Worm (Caenorhabditis elegans) whole organism, young adult: Measurements from ENCODE around the gene K12H4.6.

Experiments
- B0035.1 ChIP-seq: sonication (generic microtip); optimal IDR thresholded peaks from 2 replicates; lab custom pipeline; 2016; ENCODE audit warnings: missing genetic modification characterization, mild to moderate bottlenecking, missing compliant biosample characterization, missing genotype, missing genetic modification reagents
- C06A6.2 ChIP-seq: fragments of 200-800 bp; sonication (Bioruptor generic); conservative IDR thresholded peaks from 2 replicates; pipeline ENCODE4 v1.3.6; 2022; ENCODE audit warnings: missing genetic modification characterization, missing compliant biosample characterization
- C17E4.6 ChIP-seq: fragments of 200-800 bp; sonication (Bioruptor generic); IDR thresholded peaks from 2 replicates; pipeline ENCODE4 v1.3.6; 2022; ENCODE audit warnings: missing genetic modification reagents, missing genetic modification characterization, missing compliant biosample characterization
- D2030.7 ChIP-seq: fragments of 200-800 bp; sonication (Bioruptor generic); IDR thresholded peaks from 2 replicates; pipeline ENCODE4 v1.3.6; 2022; ENCODE audit warnings: missing genetic modification reagents, missing genetic modification characterization, missing compliant biosample characterization
- F57A8.1 ChIP-seq: fragments of 200-800 bp; sonication (Bioruptor generic); optimal IDR thresholded peaks from 2 replicates; lab custom pipeline; 2018; ENCODE audit warnings: mild to moderate bottlenecking, missing genetic modification characterization, moderate library complexity, missing compliant biosample characterization
- K12H6.12 ChIP-seq: fragments of 200-800 bp; sonication (Bioruptor generic); optimal IDR thresholded peaks from 2 replicates; lab custom pipeline; 2018; ENCODE audit warnings: mild to moderate bottlenecking, missing genetic modification characterization, missing compliant biosample characterization
- Y67H2A.10 ChIP-seq: fragments of 200-800 bp; sonication (Bioruptor generic); conservative IDR thresholded peaks from 2 replicates; pipeline ENCODE4 v1.3.6; 2022; ENCODE audit warnings: missing genetic modification reagents, missing genetic modification characterization, missing compliant biosample characterization
- Y79H2A.3 ChIP-seq: fragments of 200-800 bp; sonication (Bioruptor generic); conservative IDR thresholded peaks from 2 replicates; pipeline ENCODE4 v1.3.6; 2022; ENCODE audit warnings: missing genetic modification reagents, missing genetic modification characterization, missing compliant biosample characterization
- Y95B8A.8 ChIP-seq: fragments of 200-800 bp; sonication (Bioruptor generic); IDR thresholded peaks from 2 replicates; pipeline ENCODE4 v1.3.6; 2022; ENCODE audit warnings: missing genetic modification reagents, missing genetic modification characterization, missing compliant biosample characterization
- ZK185.1 ChIP-seq: sonication (generic microtip); optimal IDR thresholded peaks from 2 replicates; lab custom pipeline; 2016; ENCODE audit warnings: mild to moderate bottlenecking, missing genetic modification characterization, missing compliant biosample characterization; ENCODE audit not compliant: poor library complexity, severe bottlenecking
- aptf-2 ChIP-seq: fragments of 200-800 bp; sonication (Bioruptor generic); conservative IDR thresholded peaks from 2 replicates; pipeline ENCODE4 v1.3.6; 2022; ENCODE audit warnings: missing genetic modification reagents, missing genetic modification characterization, missing compliant biosample characterization
- attf-6 ChIP-seq: fragments of 200-800 bp; sonication (Bioruptor generic); IDR thresholded peaks from 2 replicates; pipeline ENCODE4 v1.3.6; 2022; ENCODE audit warnings: missing genetic modification reagents, missing genetic modification characterization, missing compliant biosample characterization
- bed-1 ChIP-seq: fragments of 200-800 bp; sonication (Bioruptor generic); IDR thresholded peaks from 2 replicates; pipeline ENCODE4 v1.3.6; 2022; ENCODE audit warnings: missing genetic modification reagents, missing genetic modification characterization, missing compliant biosample characterization
- ccch-3 ChIP-seq: fragments of 200-800 bp; sonication (Bioruptor generic); optimal IDR thresholded peaks from 2 replicates; lab custom pipeline; 2018; ENCODE audit warnings: mild to moderate bottlenecking, missing genetic modification characterization, missing compliant biosample characterization
- cebp-2 ChIP-seq: fragments of 200-800 bp; sonication (Bioruptor generic); IDR thresholded peaks from 2 replicates; pipeline ENCODE4 v1.3.6; 2022; ENCODE audit warnings: missing genetic modification characterization, missing compliant biosample characterization
- ceh-100 ChIP-seq: fragments of 200-800 bp; sonication (Bioruptor generic); IDR thresholded peaks from 2 replicates; pipeline ENCODE4 v1.3.6; 2022; ENCODE audit warnings: missing genetic modification reagents, missing genetic modification characterization, missing compliant biosample characterization
- ceh-27 ChIP-seq: fragments of 200-800 bp; sonication (Bioruptor generic); optimal IDR thresholded peaks from 2 replicates; lab custom pipeline; 2018; ENCODE audit warnings: mild to moderate bottlenecking, missing genetic modification characterization, moderate library complexity, missing compliant biosample characterization
- dpl-1 ChIP-seq: fragments of 150-350 bp; optimal IDR thresholded peaks from 2 replicates; lab custom pipeline; 2014; ENCODE audit warnings: missing biosample characterization, missing genetic modification reagents, missing genetic modification characterization
- egl-18 ChIP-seq: fragments of 200-800 bp; sonication (Bioruptor generic); IDR thresholded peaks from 2 replicates; pipeline ENCODE4 v1.3.6; 2022; ENCODE audit warnings: missing genetic modification reagents, missing genetic modification characterization, missing compliant biosample characterization
- egl-44 ChIP-seq: fragments of 200-800 bp; sonication (Bioruptor generic); IDR thresholded peaks from 2 replicates; pipeline ENCODE4 v1.3.6; 2022; ENCODE audit warnings: missing genetic modification reagents, missing genetic modification characterization, missing compliant biosample characterization
- egrh-3 ChIP-seq: fragments of 200-800 bp; sonication (Bioruptor generic); IDR thresholded peaks from 2 replicates; pipeline ENCODE4 v1.3.6; 2022; ENCODE audit warnings: missing genetic modification reagents, missing genetic modification characterization, missing compliant biosample characterization
- fkh-3 ChIP-seq: sonication (generic microtip); optimal IDR thresholded peaks from 2 replicates; lab custom pipeline; 2016; ENCODE audit warnings: mild to moderate bottlenecking, missing genetic modification characterization, missing compliant biosample characterization
- hlh-12 ChIP-seq: sonication (generic microtip); optimal IDR thresholded peaks from 2 replicates; lab custom pipeline; 2016; ENCODE audit warnings: missing genetic modification characterization, missing compliant biosample characterization
- hlh-26 ChIP-seq: fragments of 200-800 bp; sonication (Bioruptor generic); conservative IDR thresholded peaks from 2 replicates; pipeline ENCODE4 v1.3.6; 2022; ENCODE audit warnings: missing genetic modification reagents, missing genetic modification characterization, missing compliant biosample characterization
- hmg-20 ChIP-seq: fragments of 200-800 bp; sonication (Bioruptor generic); IDR thresholded peaks from 2 replicates; pipeline ENCODE4 v1.3.6; 2022; ENCODE audit warnings: missing genetic modification reagents, missing genetic modification characterization, missing compliant biosample characterization
- lag-1 ChIP-seq: fragments of 200-800 bp; sonication (Bioruptor generic); IDR thresholded peaks from 2 replicates; pipeline ENCODE4 v1.3.6; 2022; ENCODE audit warnings: missing genetic modification reagents, missing genetic modification characterization, missing compliant biosample characterization
- let-526 ChIP-seq: fragments of 200-800 bp; sonication (Bioruptor generic); IDR thresholded peaks from 2 replicates; pipeline ENCODE4 v1.3.6; 2022; ENCODE audit warnings: missing genetic modification reagents, missing genetic modification characterization, missing compliant biosample characterization
- let-607 ChIP-seq, 2 experiments: fragments of 200-800 bp in 1 of 2; sonication (Bioruptor generic) in 1 of 2; sonication (generic microtip) in 1 of 2; optimal IDR thresholded peaks; 2 replicates each; lab custom pipeline; 2016 to 2018; ENCODE audit warnings: mild to moderate bottlenecking in 2 of 2, missing compliant biosample characterization in 2 of 2, missing genetic modification characterization in 2 of 2, moderate library complexity in 2 of 2, missing genotype in 1 of 2
- lin-26 ChIP-seq: fragments of 200-800 bp; sonication (Bioruptor generic); IDR thresholded peaks from 2 replicates; pipeline ENCODE4 v1.3.6; 2022; ENCODE audit warnings: missing genetic modification reagents, missing genetic modification characterization, missing compliant biosample characterization
- lin-40 ChIP-seq: sonication (generic microtip); optimal IDR thresholded peaks from 2 replicates; lab custom pipeline; 2016; ENCODE audit warnings: missing genetic modification characterization, mild to moderate bottlenecking, missing compliant biosample characterization, missing genotype, missing genetic modification reagents
- lin-54 ChIP-seq: fragments of 200-800 bp; sonication (Bioruptor generic); optimal IDR thresholded peaks from 2 replicates; lab custom pipeline; 2018; ENCODE audit warnings: mild to moderate bottlenecking, missing genetic modification characterization, missing compliant biosample characterization
- lir-1 ChIP-seq: fragments of 200-800 bp; sonication (Bioruptor generic); conservative IDR thresholded peaks from 2 replicates; pipeline ENCODE4 v1.3.6; 2022; ENCODE audit warnings: missing genetic modification reagents, missing genetic modification characterization, missing compliant biosample characterization
- lsl-1 ChIP-seq: fragments of 200-800 bp; sonication (Bioruptor generic); optimal IDR thresholded peaks from 2 replicates; lab custom pipeline; 2018; ENCODE audit warnings: mild to moderate bottlenecking, missing genetic modification characterization, moderate library complexity, missing compliant biosample characterization
- lsy-27 ChIP-seq: sonication (generic microtip); optimal IDR thresholded peaks from 2 replicates; lab custom pipeline; 2017; ENCODE audit warnings: missing genetic modification characterization, mild to moderate bottlenecking, missing compliant biosample characterization, antibody characterized with exemption, missing genotype, borderline replicate concordance; ENCODE audit not compliant: insufficient read depth
- madf-10 ChIP-seq: sonication (generic microtip); optimal IDR thresholded peaks from 2 replicates; lab custom pipeline; 2016; ENCODE audit warnings: mild to moderate bottlenecking, missing genetic modification characterization, missing compliant biosample characterization
- mcd-1 ChIP-seq: fragments of 200-800 bp; sonication (Bioruptor generic); IDR thresholded peaks from 2 replicates; pipeline ENCODE4 v1.3.6; 2022; ENCODE audit warnings: missing genetic modification reagents, missing genetic modification characterization, missing compliant biosample characterization
- mel-28 ChIP-seq: sonication (generic microtip); optimal IDR thresholded peaks from 2 replicates; lab custom pipeline; 2016; ENCODE audit warnings: borderline replicate concordance, mild to moderate bottlenecking, missing genetic modification characterization, missing compliant biosample characterization
- nfya-1 ChIP-seq: sonication (generic microtip); optimal IDR thresholded peaks from 2 replicates; lab custom pipeline; 2017; ENCODE audit warnings: antibody characterized with exemption, missing compliant biosample characterization, missing genetic modification characterization, borderline replicate concordance; ENCODE audit not compliant: insufficient read depth
- nfya-2 ChIP-seq: fragments of 200-800 bp; sonication (Bioruptor generic); IDR thresholded peaks from 2 replicates; pipeline ENCODE4 v1.3.6; 2022; ENCODE audit warnings: missing genetic modification reagents, missing genetic modification characterization, missing compliant biosample characterization
- nhr-179 ChIP-seq: sonication (generic microtip); optimal IDR thresholded peaks from 2 replicates; lab custom pipeline; 2016; ENCODE audit warnings: mild to moderate bottlenecking, missing genetic modification characterization, missing compliant biosample characterization
- nhr-27 ChIP-seq: fragments of 200-800 bp; sonication (Bioruptor generic); optimal IDR thresholded peaks from 2 replicates; lab custom pipeline; 2018; ENCODE audit warnings: mild to moderate bottlenecking, missing genetic modification characterization, moderate library complexity, missing compliant biosample characterization
- pbrm-1 ChIP-seq: fragments of 200-800 bp; sonication (Bioruptor generic); IDR thresholded peaks from 2 replicates; pipeline ENCODE4 v1.3.6; 2022; ENCODE audit warnings: missing genetic modification reagents, missing genetic modification characterization, missing compliant biosample characterization
- tbx-9 ChIP-seq: sonication (generic microtip); optimal IDR thresholded peaks from 2 replicates; lab custom pipeline; 2016; ENCODE audit warnings: borderline replicate concordance, missing genetic modification characterization, inconsistent platforms, missing compliant biosample characterization
- zim-3 ChIP-seq: sonication (generic microtip); optimal IDR thresholded peaks from 2 replicates; lab custom pipeline; 2017; ENCODE audit warnings: mild to moderate bottlenecking, missing genetic modification characterization, moderate library complexity, missing compliant biosample characterization
- ztf-22 ChIP-seq: fragments of 200-800 bp; sonication (Bioruptor generic); optimal IDR thresholded peaks from 2 replicates; lab custom pipeline; 2018; ENCODE audit warnings: mild to moderate bottlenecking, missing genetic modification characterization, moderate library complexity, missing compliant biosample characterization
- ztf-28 ChIP-seq: fragments of 200-800 bp; sonication (Bioruptor generic); IDR thresholded peaks from 2 replicates; pipeline ENCODE4 v1.3.6; 2022; ENCODE audit warnings: missing genetic modification reagents, missing genetic modification characterization, missing compliant biosample characterization
- ztf-3 ChIP-seq: fragments of 200-800 bp; sonication (Bioruptor generic); optimal IDR thresholded peaks from 2 replicates; lab custom pipeline; 2018; ENCODE audit warnings: mild to moderate bottlenecking, missing genetic modification characterization, missing compliant biosample characterization
- ztf-6 ChIP-seq: fragments of 200-800 bp; sonication (Bioruptor generic); IDR thresholded peaks from 2 replicates; pipeline ENCODE4 v1.3.6; 2022; ENCODE audit warnings: missing genetic modification reagents, missing genetic modification characterization, missing compliant biosample characterization

Gene K12H4.6

DNA sequence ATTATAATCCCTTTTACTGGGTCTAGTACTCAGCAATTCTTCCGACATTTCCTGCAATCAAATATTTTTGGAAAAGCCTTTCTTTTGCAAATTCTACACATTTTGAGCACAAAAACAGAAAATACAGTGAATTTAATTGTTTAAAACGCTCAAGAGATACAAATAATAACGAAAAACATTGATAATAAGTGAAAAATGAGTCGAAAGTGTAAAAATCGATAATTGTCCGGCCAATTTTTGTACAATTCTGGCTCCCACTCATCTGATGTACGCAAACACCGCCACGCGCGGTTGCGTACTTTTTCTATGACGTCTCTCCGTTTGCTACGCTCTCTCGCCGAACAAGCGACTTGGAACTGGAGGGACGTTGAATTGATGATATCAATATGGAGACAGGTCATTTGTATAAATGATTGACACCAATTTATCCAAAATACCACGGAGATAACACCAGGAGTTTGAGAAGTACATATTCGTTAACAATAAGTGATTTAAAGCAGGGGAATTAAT, 21.8 kb downstream of the K12H4.6 start, which contains the start of gene lin-36 (continued):
- TF ChIP-seq mcd-1 (GFP tag; lab: Robert Waterston, UW) (peak; percentile 68), egrh-3 (GFP tag; lab: Robert Waterston, UW) (no peak), lag-1 (no peak), attf-6 (GFP tag; lab: Robert Waterston, UW) (no peak), nfya-1 (tag; lab: Kevin White, UChicago) (no peak), ztf-3 (GFP tag; lab: Kevin White, UChicago) (no peak), dpl-1 (GFP tag; lab: Kevin White, UChicago) (peak; percentile 61), C06A6.2 (no peak), pbrm-1 (GFP tag; lab: Robert Waterston, UW) (peak; percentile 57; the same call in 1 of the 2 replicates), bed-1 (GFP tag; lab: Robert Waterston, UW) (no peak), lin-26 (GFP tag; lab: Robert Waterston, UW) (no peak), Y67H2A.10 (GFP tag; lab: Robert Waterston, UW) (no peak), C17E4.6 (GFP tag; lab: Robert Waterston, UW) (0 out of 2 replicates have a peak, but pooled peaks have one; percentile 8), hlh-26 (GFP tag; lab: Robert Waterston, UW) (no peak), hlh-12 (tag; lab: Kevin White, UChicago) (no peak), ztf-28 (GFP tag; lab: Robert Waterston, UW) (no peak), egl-44 (no peak), D2030.7 (GFP tag; lab: Robert Waterston, UW) (no peak), madf-10 (peak; percentile 21), ztf-6 (no peak), fkh-3 (tag; lab: Kevin White, UChicago) (no peak), mel-28 (tag; lab: Kevin White, UChicago) (no peak), lsy-27 (tag; lab: Kevin White, UChicago) (no peak), let-526 (GFP tag; lab: Robert Waterston, UW) (no peak), zim-3 (no peak), Y95B8A.8 (GFP tag; lab: Robert Waterston, UW) (no peak), aptf-2 (GFP tag; lab: Robert Waterston, UW) (no peak), ceh-27 (peak; percentile 73), F57A8.1 (GFP tag; lab: Kevin White, UChicago) (no peak), B0035.1 (tag; lab: Kevin White, UChicago) (no peak), egl-18 (GFP tag; lab: Robert Waterston, UW) (no peak), ccch-3 (GFP tag; lab: Kevin White, UChicago) (no peak), tbx-9 (no peak), lin-54 (GFP tag; lab: Kevin White, UChicago) (peak; percentile 74), ceh-100 (GFP tag; lab: Robert Waterston, UW) (0 out of 2 replicates have a peak, but pooled peaks have one; percentile 12), nfya-2 (GFP tag; lab: Robert Waterston, UW) (no peak), Y79H2A.3 (GFP tag; lab: Robert Waterston, UW) (no peak), hmg-20 (GFP tag; lab: Robert Waterston, UW) (no peak), nhr-179 (tag; lab: Kevin White, UChicago) (no peak), K12H6.12 (tag; lab: Kevin White, UChicago) (peak; percentile 25), lir-1 (GFP tag; lab: Robert Waterston, UW) (no peak), nhr-27 (tag; lab: Kevin White, UChicago) (no peak), ztf-22 (no peak), lsl-1 (GFP tag; lab: Kevin White, UChicago) (peak; percentile 29), lin-40 (tag; lab: Kevin White, UChicago) (no peak), let-607 (tag; optimal IDR thresholded peaks at IDR 0.05; lab: Kevin White, UChicago) (peak; percentile 59 to 63), ZK185.1 (tag; lab: Kevin White, UChicago) (peak; percentile 24), cebp-2 (GFP tag; lab: Robert Waterston, UW) (no peak)
